Worm (Caenorhabditis elegans) whole organism, L4 larva: ENCODE results near the gene C39E9.8.

Experiments used
- F37D6.2 ChIP-seq: sonication (generic microtip); optimal IDR thresholded peaks from 2 replicates; lab custom pipeline; 2016; ENCODE audit warnings: mild to moderate bottlenecking, missing genetic modification characterization, missing compliant biosample characterization
- F44E2.7 ChIP-seq: fragments of 200-800 bp; sonication (Bioruptor generic); IDR thresholded peaks from 2 replicates; pipeline ENCODE4 v2.1.2; 2022; ENCODE audit warnings: missing genetic modification characterization, missing compliant biosample characterization
- F49E8.2 ChIP-seq: sonication (generic microtip); optimal IDR thresholded peaks from 2 replicates; lab custom pipeline; 2016; ENCODE audit warnings: missing compliant biosample characterization, mild to moderate bottlenecking, missing genetic modification characterization, borderline replicate concordance
- ZK546.5 ChIP-seq, 2 experiments: sonication (generic microtip); optimal IDR thresholded peaks; 2 replicates each; lab custom pipeline; 2017; ENCODE audit warnings: missing biosample characterization in 2 of 2, missing genetic modification characterization in 2 of 2
- ama-1 ChIP-seq: fragments of 150-350 bp; optimal IDR thresholded peaks from 2 replicates; lab custom pipeline; 2014; ENCODE audit warnings: inconsistent platforms, mixed read lengths
- arid-1 ChIP-seq: fragments of 200-800 bp; sonication (Bioruptor generic); conservative IDR thresholded peaks from 2 replicates; pipeline ENCODE4 v1.3.6; 2022; ENCODE audit warnings: missing genetic modification reagents, missing genetic modification characterization, missing compliant biosample characterization
- daf-16 ChIP-seq, 3 experiments: sonication (generic microtip); optimal IDR thresholded peaks; 2 replicates each; lab custom pipeline; 2016 to 2017; ENCODE audit warnings: missing genetic modification characterization in 3 of 3, missing genetic modification reagents in 3 of 3, mild to moderate bottlenecking in 2 of 3, missing compliant biosample characterization in 2 of 3, missing biosample characterization in 1 of 3, moderate library complexity in 1 of 3
- daf-8 ChIP-seq: fragments of 200-800 bp; sonication (Bioruptor generic); IDR thresholded peaks from 2 replicates; pipeline ENCODE4 v1.3.6; 2022; ENCODE audit warnings: missing genetic modification characterization, missing compliant biosample characterization
- dmd-8 ChIP-seq: fragments of 200-800 bp; sonication (Bioruptor generic); IDR thresholded peaks from 2 replicates; pipeline ENCODE4 v1.3.6; 2022; ENCODE audit warnings: missing genetic modification characterization, missing compliant biosample characterization
- dpl-1 ChIP-seq: fragments of 150-350 bp; optimal IDR thresholded peaks from 2 replicates; lab custom pipeline; 2014; ENCODE audit warnings: missing biosample characterization, missing genetic modification reagents, missing genetic modification characterization
- dve-1 ChIP-seq: sonication (generic microtip); optimal IDR thresholded peaks from 2 replicates; lab custom pipeline; 2017; ENCODE audit warnings: antibody characterized with exemption, mild to moderate bottlenecking, missing genetic modification characterization, missing compliant biosample characterization; ENCODE audit not compliant: insufficient read depth
- egl-43 ChIP-seq: fragments of 200-800 bp; sonication (Bioruptor generic); IDR thresholded peaks from 2 replicates; pipeline ENCODE4 v1.3.6; 2022; ENCODE audit warnings: missing genetic modification reagents, missing genetic modification characterization, missing compliant biosample characterization
- fkh-10 ChIP-seq: fragments of 150-350 bp; optimal IDR thresholded peaks from 2 replicates; lab custom pipeline; 2014; ENCODE audit warnings: missing biosample characterization, missing genetic modification reagents, missing genetic modification characterization
- hif-1 ChIP-seq, 2 experiments: sonication (generic microtip); optimal IDR thresholded peaks; 2 replicates each; lab custom pipeline; 2016 to 2017; ENCODE audit warnings: missing compliant biosample characterization in 2 of 2, missing genetic modification characterization in 2 of 2, missing genetic modification reagents in 2 of 2, missing genotype in 2 of 2, mild to moderate bottlenecking in 1 of 2
- hlh-30 ChIP-seq: sonication (generic microtip); optimal IDR thresholded peaks from 2 replicates; lab custom pipeline; 2017; ENCODE audit warnings: antibody characterized with exemption, mild to moderate bottlenecking, missing genetic modification characterization, missing compliant biosample characterization; ENCODE audit not compliant: insufficient read depth
- hmg-1.1 ChIP-seq: fragments of 200-800 bp; sonication (Bioruptor generic); IDR thresholded peaks from 2 replicates; pipeline ENCODE4 v1.3.6; 2022; ENCODE audit warnings: missing genetic modification reagents, missing genetic modification characterization, missing compliant biosample characterization
- lin-1 ChIP-seq: fragments of 200-800 bp; sonication (Bioruptor generic); IDR thresholded peaks from 2 replicates; pipeline ENCODE4 v1.3.6; 2022; ENCODE audit warnings: missing genetic modification reagents, missing genetic modification characterization, missing compliant biosample characterization
- lin-38 ChIP-seq: fragments of 200-800 bp; sonication (Bioruptor generic); IDR thresholded peaks from 2 replicates; pipeline ENCODE4 v1.3.6; 2022; ENCODE audit warnings: missing genetic modification reagents, missing genetic modification characterization, missing compliant biosample characterization
- lsy-2 ChIP-seq, 2 experiments: fragments of 150-350 bp in 1 of 2; sonication (generic microtip) in 1 of 2; optimal IDR thresholded peaks; 2 replicates each; lab custom pipeline; 2014 to 2017; ENCODE audit warnings: missing biosample characterization in 2 of 2, missing genetic modification characterization in 2 of 2
- mep-1 ChIP-seq: fragments of 150-350 bp; sonication (generic microtip); optimal IDR thresholded peaks from 3 replicates; lab custom pipeline; 2014; ENCODE audit warnings: missing biosample characterization, missing genetic modification characterization
- mes-2 ChIP-seq: sonication (generic microtip); optimal IDR thresholded peaks from 2 replicates; lab custom pipeline; 2016; ENCODE audit warnings: missing genotype, mild to moderate bottlenecking, missing genetic modification characterization, missing compliant biosample characterization; ENCODE audit not compliant: poor library complexity, severe bottlenecking
- mxl-2 ChIP-seq: fragments of 200-800 bp; sonication (Bioruptor generic); conservative IDR thresholded peaks from 2 replicates; pipeline ENCODE4 v1.3.6; 2022; ENCODE audit warnings: missing genetic modification reagents, missing genetic modification characterization, missing compliant biosample characterization
- nhr-102 ChIP-seq: sonication (generic microtip); optimal IDR thresholded peaks from 2 replicates; lab custom pipeline; 2016; ENCODE audit warnings: mild to moderate bottlenecking, missing genetic modification characterization, moderate library complexity, missing compliant biosample characterization
- nhr-11 ChIP-seq: fragments of 150-350 bp; optimal IDR thresholded peaks from 2 replicates; lab custom pipeline; 2014; ENCODE audit warnings: missing biosample characterization, missing genetic modification characterization
- nhr-111 ChIP-seq: fragments of 200-800 bp; sonication (Bioruptor generic); optimal IDR thresholded peaks from 2 replicates; lab custom pipeline; 2018; ENCODE audit warnings: mild to moderate bottlenecking, missing genetic modification characterization, missing compliant biosample characterization
- nhr-237 ChIP-seq: sonication (generic microtip); optimal IDR thresholded peaks from 2 replicates; lab custom pipeline; 2017; ENCODE audit warnings: missing biosample characterization, missing genetic modification characterization
- nhr-28 ChIP-seq: fragments of 150-350 bp; optimal IDR thresholded peaks from 2 replicates; lab custom pipeline; 2014; ENCODE audit warnings: missing biosample characterization, missing genetic modification characterization
- nhr-41 ChIP-seq: fragments of 200-800 bp; sonication (Bioruptor generic); IDR thresholded peaks from 2 replicates; pipeline ENCODE4 v1.3.6; 2022; ENCODE audit warnings: missing genetic modification reagents, missing genetic modification characterization, missing compliant biosample characterization
- nhr-6 ChIP-seq: fragments of 150-350 bp; optimal IDR thresholded peaks from 2 replicates; lab custom pipeline; 2014; ENCODE audit warnings: missing biosample characterization, missing genetic modification characterization
- nhr-76 ChIP-seq: fragments of 150-350 bp; optimal IDR thresholded peaks from 2 replicates; lab custom pipeline; 2014; ENCODE audit warnings: missing biosample characterization, missing genetic modification characterization
- nhr-77 ChIP-seq: fragments of 150-350 bp; optimal IDR thresholded peaks from 2 replicates; lab custom pipeline; 2014; ENCODE audit warnings: missing biosample characterization, missing genetic modification characterization
- pha-4 ChIP-seq, 2 experiments: fragments of 150-350 bp in 1 of 2; fragments of 200-800 bp in 1 of 2; sonication (Bioruptor generic) in 1 of 2; IDR thresholded peaks in 1 of 2; optimal IDR thresholded peaks in 1 of 2; 2 replicates each; pipeline versions ENCODE4 v1.3.6 to Lab custom; 2014 to 2022; ENCODE audit warnings: missing genetic modification characterization in 2 of 2, missing genetic modification reagents in 2 of 2, missing biosample characterization in 1 of 2, missing compliant biosample characterization in 1 of 2
- php-3 ChIP-seq: fragments of 200-800 bp; sonication (Bioruptor generic); IDR thresholded peaks from 2 replicates; pipeline ENCODE4 v1.3.6; 2022; ENCODE audit warnings: missing genetic modification reagents, missing genetic modification characterization, missing compliant biosample characterization
- rbr-2 ChIP-seq: sonication (generic microtip); optimal IDR thresholded peaks from 2 replicates; lab custom pipeline; 2016; ENCODE audit warnings: missing genotype, missing genetic modification characterization, missing compliant biosample characterization
- saeg-2 ChIP-seq: fragments of 200-800 bp; sonication (Bioruptor generic); IDR thresholded peaks from 2 replicates; pipeline ENCODE4 v1.3.6; 2022; ENCODE audit warnings: missing genetic modification reagents, missing genetic modification characterization, missing compliant biosample characterization
- set-16 ChIP-seq: fragments of 200-800 bp; sonication (Bioruptor generic); IDR thresholded peaks from 2 replicates; pipeline ENCODE4 v1.3.6; 2022; ENCODE audit warnings: missing genetic modification reagents, missing genetic modification characterization, missing compliant biosample characterization
- snpc-1.2 ChIP-seq: fragments of 200-800 bp; sonication (Bioruptor generic); IDR thresholded peaks from 2 replicates; pipeline ENCODE4 v1.3.6; 2022; ENCODE audit warnings: missing genetic modification reagents, missing genetic modification characterization, missing compliant biosample characterization
- tag-97 ChIP-seq: fragments of 200-800 bp; sonication (Bioruptor generic); IDR thresholded peaks from 2 replicates; pipeline ENCODE4 v1.3.6; 2022; ENCODE audit warnings: missing genetic modification characterization, missing compliant biosample characterization
- unc-130 ChIP-seq: sonication (generic microtip); optimal IDR thresholded peaks from 2 replicates; lab custom pipeline; 2016; ENCODE audit warnings: missing genetic modification reagents, missing genetic modification characterization, missing compliant biosample characterization
- unc-39 ChIP-seq: sonication (generic microtip); optimal IDR thresholded peaks from 2 replicates; lab custom pipeline; 2017; ENCODE audit warnings: missing biosample characterization, missing genetic modification characterization
- zag-1 ChIP-seq: fragments of 150-350 bp; optimal IDR thresholded peaks from 2 replicates; lab custom pipeline; 2014; ENCODE audit warnings: missing biosample characterization, missing genetic modification characterization
- zip-2 ChIP-seq: fragments of 150-350 bp; optimal IDR thresholded peaks from 2 replicates; lab custom pipeline; 2014; ENCODE audit warnings: missing biosample characterization, missing genetic modification characterization
- ztf-11 ChIP-seq: fragments of 150-350 bp; optimal IDR thresholded peaks from 2 replicates; lab custom pipeline; 2014; ENCODE audit warnings: missing biosample characterization, missing genetic modification characterization
- ztf-7 ChIP-seq: fragments of 150-350 bp; optimal IDR thresholded peaks from 2 replicates; lab custom pipeline; 2014; ENCODE audit warnings: missing biosample characterization, missing genetic modification characterization

C39E9.8 gene

ce11 chrIV:13089671-13090242 is 10.5 kb downstream of the C39E9.8 start:
- TF ChIP-seq F44E2.7 (no peak), set-16 (peak; percentile 95), nhr-237 (tag; lab: Kevin White, UChicago) (no peak), egl-43 (0 out of 2 replicates have a peak, but pooled peaks have one; percentile 5)

ce11 chrIV:13090967-13091366 is 11.7 kb downstream of the C39E9.8 start, which contains the start of gene col-132:
Gene col-132 (minus strand): TSS chrIV:13091067.
- TF ChIP-seq dmd-8 (no peak), mep-1 (tag; lab: Kevin White, UChicago) (no peak), snpc-1.2 (no peak), saeg-2 (GFP tag; lab: Robert Waterston, UW) (no peak), tag-97 (GFP tag; lab: Robert Waterston, UW) (no peak), ZK546.5 (tag; optimal IDR thresholded peaks at IDR 0.05; lab: Kevin White, UChicago) (no peak), dve-1 (tag; lab: Kevin White, UChicago) (no peak)
- TF ChIP-seq, all 104 proteins: peak for 0

ce11 chrIV:13093677-13094076 is 14.4 kb downstream of the C39E9.8 start, which contains the start of the genes prcc-1 and C39E9.12:
Gene prcc-1 (minus strand): TSS chrIV:13093795.
Gene C39E9.12 (plus strand): TSS chrIV:13094007.
- TF ChIP-seq nhr-28 (tag; lab: Kevin White, UChicago) (peak; percentile 60), pha-4 (GFP tag; IDR thresholded peaks at IDR 0.05; lab: Robert Waterston, UW) (no peak), pha-4 (tag; optimal IDR thresholded peaks at IDR 0.05; lab: Kevin White, UChicago) (peak; percentile 25), lsy-2 (tag; optimal IDR thresholded peaks at IDR 0.05; lab: Kevin White, UChicago) (peak in 1 of 2 experiments; percentile 88), ama-1 (peak; percentile 4), hlh-30 (peak; percentile 53), fkh-10 (GFP tag; lab: Kevin White, UChicago) (no peak), F37D6.2 (no peak), nhr-102 (no peak), zag-1 (tag; lab: Kevin White, UChicago) (no peak), nhr-111 (no peak), ztf-11 (tag; lab: Kevin White, UChicago) (no peak), hif-1 (tag; optimal IDR thresholded peaks at IDR 0.05; lab: Kevin White, UChicago) (no peak), rbr-2 (tag; lab: Kevin White, UChicago) (peak; percentile 10), daf-16 (GFP tag; optimal IDR thresholded peaks at IDR 0.05; lab: Kevin White, UChicago) (no peak), daf-16 (tag; optimal IDR thresholded peaks at IDR 0.05; lab: Kevin White, UChicago) (peak; percentile 70), mes-2 (tag; lab: Kevin White, UChicago) (peak; percentile 82), hmg-1.1 (GFP tag; lab: Robert Waterston, UW) (no peak), nhr-6 (tag; lab: Kevin White, UChicago) (peak; percentile 76), F44E2.7 (no peak), nhr-11 (tag; lab: Kevin White, UChicago) (peak; percentile 68), unc-39 (tag; lab: Kevin White, UChicago) (no peak), nhr-76 (tag; lab: Kevin White, UChicago) (no peak), mxl-2 (no peak), lin-38 (GFP tag; lab: Robert Waterston, UW) (peak; percentile 94), php-3 (GFP tag; lab: Robert Waterston, UW) (no peak), arid-1 (no peak), dpl-1 (peak; percentile 90), zip-2 (tag; lab: Kevin White, UChicago) (no peak), lin-1 (no peak), nhr-77 (tag; lab: Kevin White, UChicago) (peak; percentile 19), ztf-7 (no peak), dve-1 (tag; lab: Kevin White, UChicago) (peak; percentile 53), daf-8 (GFP tag; lab: Robert Waterston, UW) (no peak), nhr-41 (no peak), egl-43 (no peak), F49E8.2 (tag; lab: Kevin White, UChicago) (no peak), unc-130 (GFP tag; lab: Kevin White, UChicago) (peak; percentile 80)
